Worm (Caenorhabditis elegans): ENCODE measurements around the gene rpn-3.

rpn-3 gene

ce11 chrIII:8457605-8458004, 10.5 kb downstream of the rpn-3 start:
- TF ChIP-seq efl-1 (optimal IDR thresholded peaks at IDR 0.05): no peak
- TF ChIP-seq efl-1 (GFP tag; optimal IDR thresholded peaks at IDR 0.05 in 1 of 2): peak in 1 of 2 experiments; percentile 51
- TF ChIP-seq pag-3 (tag; optimal IDR thresholded peaks at IDR 0.05; ENCODE audit: borderline replicate concordance, insufficient read depth): no peak

- TF ChIP-seq lin-14 (GFP tag; optimal IDR thresholded peaks at IDR 0.05): no peak
- TF ChIP-seq lsy-2 (tag; optimal IDR thresholded peaks at IDR 0.05): peak; percentile 49 to 84
- peak; percentile 47 for TF ChIP-seq blmp-1 (tag; optimal IDR thresholded peaks at IDR 0.05)
- TF ChIP-seq lin-39 (tag; optimal IDR thresholded peaks at IDR 0.05): no peak
- TF ChIP-seq hlh-4 (tag; optimal IDR thresholded peaks at IDR 0.05): no peak
These were observed 14.3 kb downstream of the rpn-3 start for ce11 chrIII:8461410-8461809.

ce11 chrIII:8466735-8467134, 19.6 kb downstream of the rpn-3 start, which contains the start of gene mig-39:
Gene mig-39 (plus strand): TSS chrIII:8467035.
- TF ChIP-seq dpl-1 (GFP tag; optimal IDR thresholded peaks at IDR 0.05) (no peak), elt-3 (tag; optimal IDR thresholded peaks at IDR 0.05) (no peak), ets-5 (GFP tag; IDR thresholded peaks at IDR 0.05) (no peak), fkh-4 (tag; optimal IDR thresholded peaks at IDR 0.05; ENCODE audit: borderline replicate concordance) (no peak), pax-3 (tag; optimal IDR thresholded peaks at IDR 0.05) (no peak), nhr-20 (tag; optimal IDR thresholded peaks at IDR 0.05) (no peak), fkh-10 (GFP tag; optimal IDR thresholded peaks at IDR 0.05) (no peak), nhr-19 (GFP tag; conservative IDR thresholded peaks at IDR 0.05) (no peak)

- TF ChIP-seq pqm-1 (tag; optimal IDR thresholded peaks at IDR 0.05) (no peak), dsc-1 (tag; optimal IDR thresholded peaks at IDR 0.05) (peak; percentile 51), hlh-17 (GFP tag; optimal IDR thresholded peaks at IDR 0.05; ENCODE audit: borderline replicate concordance) (no peak)
These were observed 20.4 kb downstream of the rpn-3 start for ce11 chrIII:8467520-8467919.

ce11 chrIII:8473292-8473691, 26.1 kb downstream of the rpn-3 start:
- TF ChIP-seq nhr-19 (GFP tag; conservative IDR thresholded peaks at IDR 0.05) (no peak), aly-2 (tag; optimal IDR thresholded peaks at IDR 0.05) (no peak), efl-1 (optimal IDR thresholded peaks at IDR 0.05) (no peak), efl-1 (GFP tag; optimal IDR thresholded peaks at IDR 0.05 in 1 of 2) (no peak)

ce11 chrIII:8479322-8479864, 32.2 kb downstream of the rpn-3 start:
- TF ChIP-seq pag-3 (tag; optimal IDR thresholded peaks at IDR 0.05; ENCODE audit: borderline replicate concordance, insufficient read depth): no peak
- peak; percentile 73 for TF ChIP-seq elt-2 (tag; optimal IDR thresholded peaks at IDR 0.05)
- no peak for TF ChIP-seq lin-14 (GFP tag; optimal IDR thresholded peaks at IDR 0.05)
- no peak for TF ChIP-seq snu-23 (GFP tag; optimal IDR thresholded peaks at IDR 0.05)
- peak; percentile 15 for TF ChIP-seq pqm-1 (tag; optimal IDR thresholded peaks at IDR 0.05)
- TF ChIP-seq Y116A8C.19 (tag; optimal IDR thresholded peaks at IDR 0.05; ENCODE audit: borderline replicate concordance): no peak
- no peak for TF ChIP-seq fkh-8 (tag; optimal IDR thresholded peaks at IDR 0.05)

- no peak for TF ChIP-seq skn-1 (tag; optimal IDR thresholded peaks at IDR 0.05)
- TF ChIP-seq nhr-11 (tag; optimal IDR thresholded peaks at IDR 0.05): no peak
- no peak for TF ChIP-seq C34B4.2 (tag; optimal IDR thresholded peaks at IDR 0.05)
- TF ChIP-seq tlp-1 (tag; optimal IDR thresholded peaks at IDR 0.05): no peak
- TF ChIP-seq egl-13 (tag; optimal IDR thresholded peaks at IDR 0.05): no peak
- no peak for TF ChIP-seq ama-1 (optimal IDR thresholded peaks at IDR 0.05)
- no peak for TF ChIP-seq nhr-85 (tag)
- no peak for TF ChIP-seq unc-86 (tag; optimal IDR thresholded peaks at IDR 0.05)
- no peak for TF ChIP-seq alr-1 (tag; optimal IDR thresholded peaks at IDR 0.05; ENCODE audit: borderline replicate concordance)
- TF ChIP-seq fkh-10 (GFP tag; optimal IDR thresholded peaks at IDR 0.05): no peak
These were observed 33.2 kb downstream of the rpn-3 start, which contains the start of gene F42H10.6 for ce11 chrIII:8480355-8480754. Gene F42H10.6 (minus strand): TSS chrIII:8480455.

All from whole organism, L1 larva.